Worm (Caenorhabditis elegans): ENCODE data around the gene T05A12.3.

ce11 chrIV:6833617-6834016 lies 53.8 kb downstream of the T05A12.3 start:
- TF ChIP-seq aly-2 (tag; optimal IDR thresholded peaks at IDR 0.05) (no peak), fos-1 (tag; optimal IDR thresholded peaks at IDR 0.05) (no peak), pqm-1 (tag; optimal IDR thresholded peaks at IDR 0.05) (no peak), unc-62 (GFP tag; optimal IDR thresholded peaks at IDR 0.05) (no peak), nfya-1 (tag; optimal IDR thresholded peaks at IDR 0.05; ENCODE audit: insufficient read depth) (no peak), fkh-10 (GFP tag; optimal IDR thresholded peaks at IDR 0.05) (no peak), nhr-12 (tag; optimal IDR thresholded peaks at IDR 0.05) (no peak), nhr-237 (tag; optimal IDR thresholded peaks at IDR 0.05) (no peak), egl-27 (tag; optimal IDR thresholded peaks at IDR 0.05) (no peak), hmg-11 (tag; optimal IDR thresholded peaks at IDR 0.05) (no peak), lin-39 (tag; optimal IDR thresholded peaks at IDR 0.05) (peak; percentile 75), nhr-77 (tag; optimal IDR thresholded peaks at IDR 0.05) (no peak), nhr-25 (tag; optimal IDR thresholded peaks at IDR 0.05) (no peak)

All from whole organism, L3 larva.